Worm (Caenorhabditis elegans) whole organism, L1 larva: Measurements from ENCODE around the gene Y53G8B.1.

ENCODE experiments used
- C04F5.9 ChIP-seq: sonication (generic microtip); optimal IDR thresholded peaks from 2 replicates; lab custom pipeline; 2016; ENCODE audit warnings: missing genetic modification characterization, missing compliant biosample characterization
- C34B4.2 ChIP-seq: sonication (generic microtip); optimal IDR thresholded peaks from 2 replicates; lab custom pipeline; 2017; ENCODE audit warnings: mild to moderate bottlenecking, missing genetic modification characterization, missing compliant biosample characterization
- aha-1 ChIP-seq: fragments of 150-350 bp; optimal IDR thresholded peaks from 2 replicates; lab custom pipeline; 2014; ENCODE audit warnings: missing biosample characterization, missing genetic modification characterization
- ama-1 ChIP-seq: fragments of 150-350 bp; optimal IDR thresholded peaks from 2 replicates; lab custom pipeline; 2014
- blmp-1 ChIP-seq: fragments of 150-350 bp; optimal IDR thresholded peaks from 2 replicates; lab custom pipeline; 2014; ENCODE audit warnings: missing biosample characterization, missing genetic modification characterization
- ceh-63 ChIP-seq: fragments of 200-800 bp; sonication (Bioruptor generic); optimal IDR thresholded peaks from 2 replicates; lab custom pipeline; 2018; ENCODE audit warnings: mild to moderate bottlenecking, missing genetic modification characterization, missing compliant biosample characterization
- ceh-8 ChIP-seq: fragments of 200-800 bp; sonication (Bioruptor generic); optimal IDR thresholded peaks from 2 replicates; lab custom pipeline; 2018; ENCODE audit warnings: mild to moderate bottlenecking, missing genetic modification characterization, moderate library complexity, missing compliant biosample characterization
- ceh-82 ChIP-seq, 3 experiments: fragments of 150-350 bp in 1 of 3; sonication (generic microtip) in 2 of 3; optimal IDR thresholded peaks; 2 replicates each; lab custom pipeline; 2014 to 2017; ENCODE audit warnings: missing biosample characterization in 3 of 3, missing genetic modification characterization in 3 of 3
- dsc-1 ChIP-seq: sonication (generic microtip); optimal IDR thresholded peaks from 2 replicates; lab custom pipeline; 2016; ENCODE audit warnings: mild to moderate bottlenecking, missing genetic modification characterization, missing compliant biosample characterization
- efl-1 ChIP-seq, 4 experiments: fragments of 150-350 bp; optimal IDR thresholded peaks in 3 of 4; peaks in 1 of 4; 1 replicate in 1 of 4; 2 replicates in 3 of 4; lab custom pipeline; 2014; ENCODE audit warnings: missing biosample characterization in 2 of 4, missing genetic modification characterization in 2 of 4, missing genetic modification reagents in 2 of 4
- efl-3 ChIP-seq: fragments of 200-800 bp; sonication (Bioruptor generic); optimal IDR thresholded peaks from 2 replicates; lab custom pipeline; 2018; ENCODE audit warnings: mild to moderate bottlenecking, missing genetic modification characterization, missing compliant biosample characterization
- ets-5 ChIP-seq: fragments of 200-800 bp; sonication (Bioruptor generic); IDR thresholded peaks from 2 replicates; pipeline ENCODE4 v1.3.6; 2022; ENCODE audit warnings: missing genetic modification characterization, missing compliant biosample characterization
- hlh-17 ChIP-seq: fragments of 200-800 bp; sonication (Bioruptor generic); optimal IDR thresholded peaks from 2 replicates; lab custom pipeline; 2018; ENCODE audit warnings: missing genetic modification characterization, mild to moderate bottlenecking, missing compliant biosample characterization, moderate library complexity, borderline replicate concordance
- hpl-2 ChIP-seq: fragments of 150-350 bp; optimal IDR thresholded peaks from 2 replicates; lab custom pipeline; 2014; ENCODE audit warnings: missing biosample characterization, missing genetic modification reagents, missing genetic modification characterization
- irx-1 ChIP-seq: sonication (generic microtip); optimal IDR thresholded peaks from 2 replicates; lab custom pipeline; 2016; ENCODE audit warnings: missing genetic modification characterization, missing compliant biosample characterization
- isw-1 ChIP-seq: fragments of 200-800 bp; sonication (Bioruptor generic); IDR thresholded peaks from 2 replicates; pipeline ENCODE4 v1.3.6; 2022; ENCODE audit warnings: missing genetic modification characterization, missing compliant biosample characterization
- lin-15B ChIP-seq: fragments of 150-350 bp; sonication (generic microtip); optimal IDR thresholded peaks from 3 replicates; lab custom pipeline; 2014; ENCODE audit warnings: missing biosample characterization, missing genetic modification characterization
- lin-35 ChIP-seq, 2 experiments: fragments of 150-350 bp; optimal IDR thresholded peaks; 2 replicates each; lab custom pipeline; 2014; ENCODE audit warnings: missing biosample characterization in 2 of 2, missing genetic modification characterization in 2 of 2, missing genetic modification reagents in 2 of 2
- lin-39 ChIP-seq: fragments of 150-350 bp; optimal IDR thresholded peaks from 2 replicates; lab custom pipeline; 2014; ENCODE audit warnings: missing biosample characterization, missing genetic modification reagents, missing genetic modification characterization
- lir-3 ChIP-seq: sonication (generic microtip); optimal IDR thresholded peaks from 2 replicates; lab custom pipeline; 2016; ENCODE audit warnings: mild to moderate bottlenecking, missing genetic modification characterization, moderate library complexity, missing compliant biosample characterization; ENCODE audit not compliant: poor library complexity
- lsy-2 ChIP-seq, 2 experiments: fragments of 150-350 bp; optimal IDR thresholded peaks; 2 replicates each; lab custom pipeline; 2014; ENCODE audit warnings: missing biosample characterization in 2 of 2, missing genetic modification characterization in 2 of 2
- mdl-1 ChIP-seq, 2 experiments: fragments of 150-350 bp; optimal IDR thresholded peaks; 2 replicates each; lab custom pipeline; 2014 to 2017; ENCODE audit warnings: missing biosample characterization in 2 of 2, missing genetic modification characterization in 2 of 2, inconsistent platforms in 1 of 2
- nhr-19 ChIP-seq: fragments of 200-800 bp; sonication (Bioruptor generic); conservative IDR thresholded peaks from 2 replicates; pipeline ENCODE4 v1.3.6; 2022; ENCODE audit warnings: missing genetic modification characterization, missing compliant biosample characterization
- nhr-20 ChIP-seq: sonication (generic microtip); optimal IDR thresholded peaks from 2 replicates; lab custom pipeline; 2016; ENCODE audit warnings: mild to moderate bottlenecking, missing genetic modification characterization, missing compliant biosample characterization
- nhr-47 ChIP-seq: sonication (generic microtip); optimal IDR thresholded peaks from 2 replicates; lab custom pipeline; 2016; ENCODE audit warnings: mild to moderate bottlenecking, missing genetic modification characterization, moderate library complexity, missing compliant biosample characterization
- nhr-76 ChIP-seq: sonication (generic microtip); optimal IDR thresholded peaks from 2 replicates; lab custom pipeline; 2017; ENCODE audit warnings: missing biosample characterization, missing genetic modification characterization
- sptf-1 ChIP-seq: fragments of 150-350 bp; optimal IDR thresholded peaks from 2 replicates; lab custom pipeline; 2014; ENCODE audit warnings: missing biosample characterization, missing genetic modification characterization
- sup-37 ChIP-seq: fragments of 200-800 bp; sonication (Bioruptor generic); optimal IDR thresholded peaks from 2 replicates; lab custom pipeline; 2018; ENCODE audit warnings: mild to moderate bottlenecking, missing genetic modification characterization, missing compliant biosample characterization
- tbx-2 ChIP-seq: sonication (generic microtip); optimal IDR thresholded peaks from 2 replicates; lab custom pipeline; 2016; ENCODE audit warnings: missing genetic modification characterization, missing compliant biosample characterization
- unc-62 ChIP-seq: fragments of 150-350 bp; optimal IDR thresholded peaks from 2 replicates; lab custom pipeline; 2014; ENCODE audit warnings: missing biosample characterization, missing genetic modification reagents, missing genetic modification characterization
- unc-86 ChIP-seq: sonication (generic microtip); optimal IDR thresholded peaks from 2 replicates; lab custom pipeline; 2016; ENCODE audit warnings: missing genetic modification characterization, missing compliant biosample characterization
- xbp-1 ChIP-seq: sonication (generic microtip); optimal IDR thresholded peaks from 2 replicates; lab custom pipeline; 2016; ENCODE audit warnings: missing genetic modification characterization, missing compliant biosample characterization
- zag-1 ChIP-seq: fragments of 150-350 bp; optimal IDR thresholded peaks from 2 replicates; lab custom pipeline; 2014; ENCODE audit warnings: missing biosample characterization, missing genetic modification characterization
- zip-4 ChIP-seq: fragments of 200-800 bp; sonication (Bioruptor generic); optimal IDR thresholded peaks from 2 replicates; lab custom pipeline; 2018; ENCODE audit warnings: mild to moderate bottlenecking, missing genetic modification characterization, moderate library complexity, missing compliant biosample characterization

Gene Y53G8B.1

DNA sequence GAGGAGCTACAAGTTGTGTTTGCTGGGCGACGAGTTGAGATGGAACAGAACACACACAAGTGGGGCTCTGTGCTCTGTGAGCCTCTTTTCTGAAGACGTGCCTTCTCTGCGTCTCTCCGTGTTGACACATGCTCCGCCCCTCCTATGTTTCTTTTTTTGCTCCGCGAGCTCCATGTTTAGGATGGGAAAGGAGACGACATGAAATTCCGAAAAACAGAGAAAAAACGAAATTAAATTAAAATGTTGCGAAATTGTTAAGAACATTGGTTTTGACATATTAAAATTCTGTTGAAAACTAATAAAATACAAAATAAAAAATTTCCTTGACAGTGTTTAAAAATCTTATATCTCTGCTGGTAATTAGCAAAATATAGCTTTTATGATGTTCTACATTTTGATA is 10.1 kb downstream of the Y53G8B.1 start, which contains the start of gene mec-12 (continued):
- TF ChIP-seq ets-5 (no peak), C34B4.2 (tag; lab: Kevin White, UChicago) (no peak), lin-35 (GFP tag; optimal IDR thresholded peaks at IDR 0.05; lab: Kevin White, UChicago) (peak in 1 of 2 experiments; percentile 6), nhr-47 (tag; lab: Kevin White, UChicago) (peak; percentile 17), blmp-1 (tag; lab: Kevin White, UChicago) (no peak), hlh-17 (GFP tag; lab: Kevin White, UChicago) (no peak)

DNA sequence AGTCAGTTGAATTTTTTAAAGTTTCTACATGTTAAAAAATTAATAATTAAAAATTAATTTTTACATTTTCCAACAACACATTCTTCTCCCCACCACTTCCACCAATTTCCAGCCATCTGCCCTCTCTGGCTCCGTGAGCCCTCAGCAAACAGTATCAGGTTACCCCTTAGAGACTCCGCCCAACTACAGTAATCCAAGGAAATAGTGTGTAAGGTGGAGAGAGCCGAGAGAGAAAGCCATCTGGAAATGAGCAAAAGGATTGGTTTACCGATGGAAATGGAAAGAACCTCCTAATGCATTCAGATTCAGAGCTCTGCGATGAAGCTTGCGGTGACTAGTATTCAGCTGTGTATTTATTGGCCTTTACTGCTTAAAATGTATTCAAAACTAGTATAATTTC is 11.2 kb downstream of the Y53G8B.1 start:
- TF ChIP-seq efl-1 (optimal IDR thresholded peaks at IDR 0.05; lab: Kevin White, UChicago) (no peak), efl-1 (GFP tag; optimal IDR thresholded peaks at IDR 0.05 in 1 of 2; lab: Kevin White, UChicago) (no peak), unc-62 (no peak), dsc-1 (tag; lab: Kevin White, UChicago) (no peak), tbx-2 (tag; lab: Kevin White, UChicago) (no peak), lsy-2 (tag; optimal IDR thresholded peaks at IDR 0.05; lab: Kevin White, UChicago) (peak in 1 of 2 experiments; percentile 18)

DNA sequence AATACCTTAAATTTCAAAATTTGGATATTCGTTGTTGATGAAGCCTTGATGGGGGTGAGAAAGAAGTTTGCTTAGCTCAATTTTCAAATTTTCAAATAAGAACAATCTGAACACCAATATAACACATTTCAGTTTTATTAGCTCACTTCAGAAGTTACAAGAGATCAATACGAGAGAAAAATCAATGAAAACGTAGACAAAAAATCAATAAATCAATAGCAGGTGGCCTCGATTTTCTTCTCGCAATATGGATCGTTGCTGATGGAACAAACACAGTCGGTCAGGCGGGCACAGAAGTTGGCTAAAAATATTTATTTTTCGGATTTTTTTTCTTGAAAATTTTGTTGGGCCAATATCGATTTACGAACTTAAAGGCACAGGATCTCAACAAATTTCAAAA is 13.0 kb downstream of the Y53G8B.1 start:
- no peak for TF ChIP-seq nhr-47 (tag; lab: Kevin White, UChicago)
- TF ChIP-seq C04F5.9 (tag; lab: Kevin White, UChicago) = no peak
- TF ChIP-seq irx-1 = no peak
- no peak for TF ChIP-seq isw-1 (GFP tag; lab: Robert Waterston, UW)
- no peak for TF ChIP-seq ets-5
- TF ChIP-seq hpl-2 (GFP tag; lab: Kevin White, UChicago) = no peak
- TF ChIP-seq sup-37 = no peak
- no peak for TF ChIP-seq ceh-82 (tag; optimal IDR thresholded peaks at IDR 0.05; lab: Kevin White, UChicago)
- no peak for TF ChIP-seq lin-35 (GFP tag; optimal IDR thresholded peaks at IDR 0.05; lab: Kevin White, UChicago)
- no peak for TF ChIP-seq ceh-63 (GFP tag; lab: Kevin White, UChicago)
- TF ChIP-seq xbp-1 (tag; lab: Kevin White, UChicago) = no peak
- TF ChIP-seq ama-1 (lab: Kevin White, UChicago) = no peak
- TF ChIP-seq nhr-19 (GFP tag; lab: Robert Waterston, UW) = no peak
- no peak for TF ChIP-seq lin-39 (tag; lab: Kevin White, UChicago)
- TF ChIP-seq efl-3 = no peak
- no peak for TF ChIP-seq zip-4

DNA sequence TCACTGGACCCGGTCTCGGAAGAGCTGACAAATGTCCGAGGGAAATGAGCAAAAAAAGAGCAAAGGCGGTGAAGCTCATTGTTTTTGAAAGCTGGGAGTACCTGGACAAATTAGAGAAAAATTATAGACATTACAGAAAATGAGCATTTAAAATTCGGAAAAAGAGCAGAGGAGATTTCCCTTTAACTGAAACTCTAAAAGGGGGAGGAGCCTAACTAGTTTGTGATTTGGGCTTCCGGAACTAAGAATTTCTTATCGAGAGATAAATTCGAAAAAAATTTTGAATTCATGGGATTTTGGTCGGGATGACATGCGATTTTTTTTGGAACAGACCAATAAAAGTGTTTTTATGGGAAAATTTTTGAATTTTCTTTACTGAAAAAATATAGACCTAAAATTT is 14.6 kb downstream of the Y53G8B.1 start, which contains the start of gene C44B11.4:
TSS of gene C44B11.4 (minus strand) at position 101 of the 400 bp plus-strand sequence.
- TF ChIP-seq isw-1 (GFP tag; lab: Robert Waterston, UW) = no peak
- TF ChIP-seq mdl-1 (tag; optimal IDR thresholded peaks at IDR 0.05; lab: Kevin White, UChicago) = no peak

DNA sequence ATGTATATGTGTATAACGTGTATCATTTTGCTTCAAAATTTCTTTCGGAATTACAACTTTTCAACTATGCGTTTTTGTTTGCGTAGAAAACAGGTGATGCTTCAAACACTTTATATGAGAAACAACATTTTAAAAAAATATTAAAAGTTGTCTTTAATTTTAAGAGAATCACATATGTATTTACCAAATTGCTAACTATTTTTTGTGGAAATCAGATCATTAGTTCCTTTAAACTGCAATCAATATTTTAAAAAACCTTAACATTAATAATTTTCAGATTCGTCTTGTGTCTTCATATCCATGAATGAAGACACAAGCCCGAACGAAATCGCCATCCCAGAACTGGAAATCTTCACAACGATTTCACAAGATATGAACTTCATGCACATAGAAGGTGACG is 23.8 kb downstream of the Y53G8B.1 start, which contains the start of gene C44B11.6:
TSS of gene C44B11.6 (plus strand) at position 301 of the 400 bp plus-strand sequence.
- TF ChIP-seq ceh-82 (tag; optimal IDR thresholded peaks at IDR 0.05; lab: Kevin White, UChicago) (no peak), lin-15B (no peak), lin-39 (tag; lab: Kevin White, UChicago) (no peak), tbx-2 (tag; lab: Kevin White, UChicago) (no peak), ceh-8 (GFP tag; lab: Kevin White, UChicago) (no peak), ama-1 (lab: Kevin White, UChicago) (no peak), nhr-20 (tag; lab: Kevin White, UChicago) (no peak), zip-4 (no peak), aha-1 (no peak), nhr-76 (tag; lab: Kevin White, UChicago) (no peak), zag-1 (tag; lab: Kevin White, UChicago) (no peak), lir-3 (tag; lab: Kevin White, UChicago) (no peak), unc-86 (tag; lab: Kevin White, UChicago) (no peak), sptf-1 (tag; lab: Kevin White, UChicago) (no peak)
